Worm (Caenorhabditis elegans): Measurements from ENCODE around the gene M04C3.2.

DNA sequence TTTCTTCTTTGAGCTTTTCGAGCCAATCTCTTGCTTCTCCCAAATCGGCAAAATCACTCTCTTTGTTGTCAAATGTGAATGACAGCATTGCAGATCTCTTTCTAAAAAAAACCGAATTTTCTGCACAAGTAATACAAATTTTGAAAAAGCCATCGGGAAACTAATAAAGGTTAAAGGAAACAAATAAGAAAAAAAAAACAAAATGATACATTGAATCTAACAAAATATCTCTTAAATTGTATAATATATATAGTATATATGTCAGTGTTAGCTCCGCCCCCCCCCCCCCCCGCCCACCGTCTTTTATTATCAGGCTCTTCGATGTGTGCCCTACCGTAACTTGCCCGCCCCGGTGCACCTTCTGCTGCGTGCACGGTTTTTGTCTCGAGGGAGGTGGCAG is 15.7 kb downstream of the M04C3.2 start, which contains the start of gene C25F9.11:
- TF ChIP-seq tbx-2 (tag; optimal IDR thresholded peaks at IDR 0.05) (no peak), nhr-11 (tag; optimal IDR thresholded peaks at IDR 0.05) (no peak), hlh-8 (tag; optimal IDR thresholded peaks at IDR 0.05) (no peak), ets-4 (tag; optimal IDR thresholded peaks at IDR 0.05) (no peak), odd-2 (tag; optimal IDR thresholded peaks at IDR 0.05) (no peak), pha-4 (tag; optimal IDR thresholded peaks at IDR 0.05) (no peak), gmeb-2 (tag; optimal IDR thresholded peaks at IDR 0.05) (no peak), ama-1 (optimal IDR thresholded peaks at IDR 0.05) (no peak)

All from whole organism, late embryonic.